Fruit fly (Drosophila melanogaster): ENCODE results near the gene CG34135.

The CG34135 gene

dm6 chr3R:8748776-8749126, 19.2 kb downstream of the CG34135 start:
- TF ChIP-seq ovo (GFP tag; optimal IDR thresholded peaks at IDR 0.05) (no peak), CG7045 (GFP tag; optimal IDR thresholded peaks at IDR 0.05) (no peak), Hr96 (GFP tag; optimal IDR thresholded peaks at IDR 0.05) (no peak), cic (GFP tag; optimal IDR thresholded peaks at IDR 0.05) (no peak), tj (GFP tag; optimal IDR thresholded peaks at IDR 0.05) (no peak), Mnt (GFP tag; optimal IDR thresholded peaks at IDR 0.05) (no peak), kay (GFP tag; ENCODE audit: borderline replicate concordance) (no peak), cnc (optimal IDR thresholded peaks at IDR 0.05) (no peak), toe (GFP tag; optimal IDR thresholded peaks at IDR 0.05) (no peak), CG11617 (GFP tag; optimal IDR thresholded peaks at IDR 0.05) (no peak), Clk (GFP tag; optimal IDR thresholded peaks at IDR 0.05) (no peak), CG14711 (tag; optimal IDR thresholded peaks at IDR 0.05) (no peak), Crg-1 (GFP tag; optimal IDR thresholded peaks at IDR 0.05) (no peak), bab1 (GFP tag; optimal IDR thresholded peaks at IDR 0.05) (no peak), CG33017 (tag; optimal IDR thresholded peaks at IDR 0.05) (no peak), pad (GFP tag; optimal IDR thresholded peaks at IDR 0.05) (no peak), CG1620 (GFP tag; optimal IDR thresholded peaks at IDR 0.05) (no peak), CG12768 (GFP tag; optimal IDR thresholded peaks at IDR 0.05) (no peak), CG7101 (tag; optimal IDR thresholded peaks at IDR 0.05) (no peak), CG5204 (GFP tag; optimal IDR thresholded peaks at IDR 0.05) (no peak)

- TF ChIP-seq pad (GFP tag; optimal IDR thresholded peaks at IDR 0.05), result peak; percentile 58
- peak; percentile 42 for TF ChIP-seq Crg-1 (GFP tag; optimal IDR thresholded peaks at IDR 0.05)
- TF ChIP-seq CG33017 (tag; optimal IDR thresholded peaks at IDR 0.05), result peak; percentile 92
- TF ChIP-seq Hr96 (GFP tag; optimal IDR thresholded peaks at IDR 0.05), result peak; percentile 20
- TF ChIP-seq Mnt (GFP tag; optimal IDR thresholded peaks at IDR 0.05), result peak; percentile 28
- TF ChIP-seq CG14711 (tag; optimal IDR thresholded peaks at IDR 0.05), result peak; percentile 79
- peak; percentile 85 for TF ChIP-seq CG7101 (tag; optimal IDR thresholded peaks at IDR 0.05)
- TF ChIP-seq bab1 (GFP tag; optimal IDR thresholded peaks at IDR 0.05), result peak; percentile 87
- peak; percentile 45 for TF ChIP-seq ovo (GFP tag; optimal IDR thresholded peaks at IDR 0.05)
- TF ChIP-seq CG11617 (GFP tag; optimal IDR thresholded peaks at IDR 0.05), result peak; percentile 85
- TF ChIP-seq CG5204 (GFP tag; optimal IDR thresholded peaks at IDR 0.05), result peak; percentile 64
- peak; percentile 84 for TF ChIP-seq CG7045 (GFP tag; optimal IDR thresholded peaks at IDR 0.05)
- TF ChIP-seq CG12768 (GFP tag; optimal IDR thresholded peaks at IDR 0.05), result peak; percentile 82
- TF ChIP-seq CG1620 (GFP tag; optimal IDR thresholded peaks at IDR 0.05), result peak; percentile 6
- TF ChIP-seq Clk (GFP tag; optimal IDR thresholded peaks at IDR 0.05), result peak; percentile 69
- TF ChIP-seq kay (GFP tag; ENCODE audit: borderline replicate concordance), result peak; percentile 83
- TF ChIP-seq cnc (optimal IDR thresholded peaks at IDR 0.05), result no peak
- peak; percentile 70 for TF ChIP-seq tj (GFP tag; optimal IDR thresholded peaks at IDR 0.05)
- TF ChIP-seq toe (GFP tag; optimal IDR thresholded peaks at IDR 0.05), result peak; percentile 45
- TF ChIP-seq cic (GFP tag; optimal IDR thresholded peaks at IDR 0.05), result peak; percentile 31
Observed at dm6 chr3R:8747871-8748775, 19.9 kb downstream of the CG34135 start.

dm6 chr3R:8747134-8747870, 20.7 kb downstream of the CG34135 start, which contains the start of the genes CG9801 and Nasp:
TSS of gene CG9801 (minus strand) at chr3R:8747675.
TSS of gene Nasp (plus strand) at chr3R:8747798.
- TF ChIP-seq CG33017 (tag; optimal IDR thresholded peaks at IDR 0.05) (no peak), pad (GFP tag; optimal IDR thresholded peaks at IDR 0.05) (peak; percentile 18), tj (GFP tag; optimal IDR thresholded peaks at IDR 0.05) (no peak), kay (GFP tag; ENCODE audit: borderline replicate concordance) (no peak), CG7045 (GFP tag; optimal IDR thresholded peaks at IDR 0.05) (no peak), ovo (GFP tag; optimal IDR thresholded peaks at IDR 0.05) (no peak), Hr96 (GFP tag; optimal IDR thresholded peaks at IDR 0.05) (no peak), CG14711 (tag; optimal IDR thresholded peaks at IDR 0.05) (peak; percentile 9), toe (GFP tag; optimal IDR thresholded peaks at IDR 0.05) (no peak), cic (GFP tag; optimal IDR thresholded peaks at IDR 0.05) (no peak), Crg-1 (GFP tag; optimal IDR thresholded peaks at IDR 0.05) (peak; percentile 42), CG5204 (GFP tag; optimal IDR thresholded peaks at IDR 0.05) (no peak), bab1 (GFP tag; optimal IDR thresholded peaks at IDR 0.05) (peak; percentile 57), CG11617 (GFP tag; optimal IDR thresholded peaks at IDR 0.05) (no peak), Mnt (GFP tag; optimal IDR thresholded peaks at IDR 0.05) (peak; percentile 19), CG7101 (tag; optimal IDR thresholded peaks at IDR 0.05) (peak; percentile 30), Clk (GFP tag; optimal IDR thresholded peaks at IDR 0.05) (no peak), CG1620 (GFP tag; optimal IDR thresholded peaks at IDR 0.05) (peak; percentile 28), cnc (optimal IDR thresholded peaks at IDR 0.05) (no peak), CG12768 (GFP tag; optimal IDR thresholded peaks at IDR 0.05) (peak; percentile 38)

dm6 chr3R:8746354-8746753, 21.6 kb downstream of the CG34135 start:
- TF ChIP-seq ovo (GFP tag; optimal IDR thresholded peaks at IDR 0.05) (peak; percentile 47), CG5204 (GFP tag; optimal IDR thresholded peaks at IDR 0.05) (peak; percentile 38), cnc (optimal IDR thresholded peaks at IDR 0.05) (no peak), kay (GFP tag; ENCODE audit: borderline replicate concordance) (no peak), CG33017 (tag; optimal IDR thresholded peaks at IDR 0.05) (peak; percentile 63), CG14711 (tag; optimal IDR thresholded peaks at IDR 0.05) (peak; percentile 54), bab1 (GFP tag; optimal IDR thresholded peaks at IDR 0.05) (peak; percentile 73), CG7101 (tag; optimal IDR thresholded peaks at IDR 0.05) (peak; percentile 34)

- TF ChIP-seq CG14711 (tag; optimal IDR thresholded peaks at IDR 0.05) (no peak), CG7045 (GFP tag; optimal IDR thresholded peaks at IDR 0.05) (no peak), tj (GFP tag; optimal IDR thresholded peaks at IDR 0.05) (no peak), Mnt (GFP tag; optimal IDR thresholded peaks at IDR 0.05) (peak; percentile 3), kay (GFP tag; ENCODE audit: borderline replicate concordance) (no peak), Hr96 (GFP tag; optimal IDR thresholded peaks at IDR 0.05) (peak; percentile 20), CG7101 (tag; optimal IDR thresholded peaks at IDR 0.05) (peak; percentile 22), CG12768 (GFP tag; optimal IDR thresholded peaks at IDR 0.05) (peak; percentile 22), CG33017 (tag; optimal IDR thresholded peaks at IDR 0.05) (no peak), toe (GFP tag; optimal IDR thresholded peaks at IDR 0.05) (no peak), Clk (GFP tag; optimal IDR thresholded peaks at IDR 0.05) (no peak), ovo (GFP tag; optimal IDR thresholded peaks at IDR 0.05) (no peak), CG11617 (GFP tag; optimal IDR thresholded peaks at IDR 0.05) (no peak), Crg-1 (GFP tag; optimal IDR thresholded peaks at IDR 0.05) (no peak), cic (GFP tag; optimal IDR thresholded peaks at IDR 0.05) (no peak), cnc (optimal IDR thresholded peaks at IDR 0.05) (no peak), CG5204 (GFP tag; optimal IDR thresholded peaks at IDR 0.05) (no peak), bab1 (GFP tag; optimal IDR thresholded peaks at IDR 0.05) (peak; percentile 66), CG1620 (GFP tag; optimal IDR thresholded peaks at IDR 0.05) (no peak), pad (GFP tag; optimal IDR thresholded peaks at IDR 0.05) (no peak)
Observed at dm6 chr3R:8744198-8744597, 23.8 kb downstream of the CG34135 start.

Measured in whole organism, adult.